Worm (Caenorhabditis elegans) whole organism, L3 larva: ENCODE data around the gene ugt-52.
A peak's percentile ranks its signal among the peaks of the same experiment; 100 is the strongest.

Source experiments
- R02D3.7 ChIP-seq: fragments of 150-350 bp; optimal IDR thresholded peaks from 2 replicates; lab custom pipeline; 2014; ENCODE audit warnings: missing biosample characterization, missing genetic modification characterization
- ZK546.5 ChIP-seq: sonication (generic microtip); optimal IDR thresholded peaks from 2 replicates; lab custom pipeline; 2017; ENCODE audit warnings: missing biosample characterization, missing genetic modification characterization
- aly-2 ChIP-seq: fragments of 150-350 bp; optimal IDR thresholded peaks from 2 replicates; lab custom pipeline; 2014; ENCODE audit warnings: missing biosample characterization, missing genetic modification characterization
- ama-1 ChIP-seq: fragments of 150-350 bp; optimal IDR thresholded peaks from 2 replicates; lab custom pipeline; 2018
- ceh-16 ChIP-seq: sonication (generic microtip); optimal IDR thresholded peaks from 2 replicates; lab custom pipeline; 2017; ENCODE audit warnings: missing biosample characterization, missing genetic modification characterization
- ceh-28 ChIP-seq: fragments of 150-350 bp; optimal IDR thresholded peaks from 2 replicates; lab custom pipeline; 2014; ENCODE audit warnings: missing biosample characterization, missing genetic modification reagents, missing genetic modification characterization
- ceh-82 ChIP-seq: fragments of 150-350 bp; optimal IDR thresholded peaks from 2 replicates; lab custom pipeline; 2014; ENCODE audit warnings: missing biosample characterization, missing genetic modification characterization
- ceh-9 ChIP-seq: sonication (generic microtip); optimal IDR thresholded peaks from 2 replicates; lab custom pipeline; 2018; ENCODE audit warnings: missing biosample characterization, missing genetic modification characterization
- egl-27 ChIP-seq: sonication (generic microtip); optimal IDR thresholded peaks from 4 replicates; lab custom pipeline; 2017; ENCODE audit warnings: missing biosample characterization, missing genetic modification reagents, missing genetic modification characterization
- elt-1 ChIP-seq: fragments of 150-350 bp; optimal IDR thresholded peaks from 2 replicates; lab custom pipeline; 2014; ENCODE audit warnings: missing biosample characterization, missing genetic modification characterization
- elt-2 ChIP-seq: sonication (generic microtip); optimal IDR thresholded peaks from 2 replicates; lab custom pipeline; 2016; ENCODE audit warnings: missing genetic modification reagents, mild to moderate bottlenecking, missing genetic modification characterization, missing compliant biosample characterization
- elt-3 ChIP-seq, 3 experiments: fragments of 150-350 bp in 1 of 3; sonication (generic microtip) in 2 of 3; optimal IDR thresholded peaks; 2 replicates in 2 of 3; 4 replicates in 1 of 3; lab custom pipeline; 2014 to 2017; ENCODE audit warnings: missing biosample characterization in 3 of 3, missing genetic modification characterization in 3 of 3
- fkh-2 ChIP-seq: fragments of 150-350 bp; optimal IDR thresholded peaks from 2 replicates; lab custom pipeline; 2014; ENCODE audit warnings: missing biosample characterization, missing genetic modification reagents, missing genetic modification characterization
- fos-1 ChIP-seq: fragments of 150-350 bp; optimal IDR thresholded peaks from 2 replicates; lab custom pipeline; 2014; ENCODE audit warnings: missing biosample characterization, missing genetic modification characterization
- lin-15B ChIP-seq: fragments of 150-350 bp; optimal IDR thresholded peaks from 2 replicates; lab custom pipeline; 2014; ENCODE audit warnings: missing biosample characterization, missing genetic modification characterization
- lin-39 ChIP-seq: fragments of 150-350 bp; optimal IDR thresholded peaks from 2 replicates; lab custom pipeline; 2018; ENCODE audit warnings: missing biosample characterization, missing genetic modification reagents, missing genetic modification characterization
- lsy-12 ChIP-seq: sonication (generic microtip); optimal IDR thresholded peaks from 2 replicates; lab custom pipeline; 2016; ENCODE audit warnings: mild to moderate bottlenecking, missing genetic modification characterization, missing compliant biosample characterization
- mdl-1 ChIP-seq: fragments of 150-350 bp; optimal IDR thresholded peaks from 2 replicates; lab custom pipeline; 2014; ENCODE audit warnings: missing biosample characterization, missing genetic modification characterization
- mml-1 ChIP-seq: fragments of 150-350 bp; sonication (generic microtip); optimal IDR thresholded peaks from 3 replicates; lab custom pipeline; 2014; ENCODE audit warnings: missing biosample characterization, missing genetic modification characterization
- nfya-1 ChIP-seq: sonication (generic microtip); optimal IDR thresholded peaks from 2 replicates; lab custom pipeline; 2017; ENCODE audit warnings: missing genetic modification characterization, mild to moderate bottlenecking, missing compliant biosample characterization, antibody characterized with exemption, moderate library complexity; ENCODE audit not compliant: insufficient read depth
- nhr-11 ChIP-seq: fragments of 150-350 bp; optimal IDR thresholded peaks from 2 replicates; lab custom pipeline; 2014; ENCODE audit warnings: missing biosample characterization, missing genetic modification characterization
- nhr-12 ChIP-seq: fragments of 150-350 bp; optimal IDR thresholded peaks from 2 replicates; lab custom pipeline; 2014; ENCODE audit warnings: missing biosample characterization, missing genetic modification characterization
- nhr-23 ChIP-seq: fragments of 150-350 bp; optimal IDR thresholded peaks from 2 replicates; lab custom pipeline; 2014; ENCODE audit warnings: missing biosample characterization, missing genetic modification reagents, missing genetic modification characterization
- nhr-237 ChIP-seq: fragments of 150-350 bp; optimal IDR thresholded peaks from 2 replicates; lab custom pipeline; 2014; ENCODE audit warnings: missing biosample characterization, missing genetic modification characterization
- nhr-25 ChIP-seq: sonication (generic microtip); optimal IDR thresholded peaks from 2 replicates; lab custom pipeline; 2017; ENCODE audit warnings: missing biosample characterization, missing genetic modification characterization
- nhr-67 ChIP-seq: fragments of 150-350 bp; optimal IDR thresholded peaks from 2 replicates; lab custom pipeline; 2014; ENCODE audit warnings: missing biosample characterization, missing genetic modification characterization
- nhr-76 ChIP-seq: fragments of 150-350 bp; sonication (generic microtip); optimal IDR thresholded peaks from 5 replicates; lab custom pipeline; 2014; ENCODE audit warnings: missing biosample characterization, missing genetic modification characterization
- nhr-77 ChIP-seq: fragments of 150-350 bp; optimal IDR thresholded peaks from 2 replicates; lab custom pipeline; 2014; ENCODE audit warnings: missing biosample characterization, missing genetic modification characterization
- pha-4 ChIP-seq: fragments of 150-350 bp; optimal IDR thresholded peaks from 2 replicates; lab custom pipeline; 2014; ENCODE audit warnings: missing biosample characterization, missing genetic modification reagents, missing genetic modification characterization
- pqm-1 ChIP-seq: fragments of 150-350 bp; optimal IDR thresholded peaks from 2 replicates; lab custom pipeline; 2017; ENCODE audit warnings: missing biosample characterization, missing genetic modification characterization, inconsistent platforms
- sea-2 ChIP-seq: fragments of 150-350 bp; sonication (generic microtip); optimal IDR thresholded peaks from 4 replicates; lab custom pipeline; 2014; ENCODE audit warnings: missing biosample characterization, missing genetic modification reagents, missing genetic modification characterization
- skn-1 ChIP-seq: fragments of 150-350 bp; optimal IDR thresholded peaks from 2 replicates; lab custom pipeline; 2014; ENCODE audit warnings: missing biosample characterization, missing genetic modification characterization
- snpc-4 ChIP-seq: fragments of 150-350 bp; optimal IDR thresholded peaks from 2 replicates; lab custom pipeline; 2014; ENCODE audit warnings: missing biosample characterization, missing genetic modification characterization
- tbx-2 ChIP-seq: sonication (generic microtip); optimal IDR thresholded peaks from 2 replicates; lab custom pipeline; 2016; ENCODE audit warnings: mild to moderate bottlenecking, missing genetic modification characterization, missing compliant biosample characterization
- unc-39 ChIP-seq: sonication (generic microtip); optimal IDR thresholded peaks from 4 replicates; lab custom pipeline; 2017; ENCODE audit warnings: missing biosample characterization, missing genetic modification characterization
- unc-62 ChIP-seq: fragments of 150-350 bp; sonication (generic microtip); optimal IDR thresholded peaks from 4 replicates; lab custom pipeline; 2014; ENCODE audit warnings: missing biosample characterization, missing genetic modification reagents, missing genetic modification characterization
- zag-1 ChIP-seq: fragments of 150-350 bp; optimal IDR thresholded peaks from 2 replicates; lab custom pipeline; 2014; ENCODE audit warnings: missing biosample characterization, missing genetic modification characterization
- ztf-11 ChIP-seq: fragments of 150-350 bp; optimal IDR thresholded peaks from 2 replicates; lab custom pipeline; 2014; ENCODE audit warnings: missing biosample characterization, missing genetic modification characterization
- ztf-4 ChIP-seq: fragments of 150-350 bp; optimal IDR thresholded peaks from 2 replicates; lab custom pipeline; 2014; ENCODE audit warnings: missing biosample characterization, missing genetic modification characterization

ugt-52 gene

ce11 chrIV:805693-806092 is 27.1 kb downstream of the ugt-52 start:
- TF ChIP-seq ceh-82, result no peak
- no peak for TF ChIP-seq R02D3.7 (tag; lab: Kevin White, UChicago)
- no peak for TF ChIP-seq elt-1 (tag; lab: Kevin White, UChicago)
- TF ChIP-seq ceh-28 (tag; lab: Kevin White, UChicago), result peak; percentile 70
- no peak for TF ChIP-seq ceh-9 (tag; lab: Kevin White, UChicago)
- TF ChIP-seq egl-27 (tag; lab: Kevin White, UChicago), result no peak
- TF ChIP-seq lin-39, result no peak

DNA sequence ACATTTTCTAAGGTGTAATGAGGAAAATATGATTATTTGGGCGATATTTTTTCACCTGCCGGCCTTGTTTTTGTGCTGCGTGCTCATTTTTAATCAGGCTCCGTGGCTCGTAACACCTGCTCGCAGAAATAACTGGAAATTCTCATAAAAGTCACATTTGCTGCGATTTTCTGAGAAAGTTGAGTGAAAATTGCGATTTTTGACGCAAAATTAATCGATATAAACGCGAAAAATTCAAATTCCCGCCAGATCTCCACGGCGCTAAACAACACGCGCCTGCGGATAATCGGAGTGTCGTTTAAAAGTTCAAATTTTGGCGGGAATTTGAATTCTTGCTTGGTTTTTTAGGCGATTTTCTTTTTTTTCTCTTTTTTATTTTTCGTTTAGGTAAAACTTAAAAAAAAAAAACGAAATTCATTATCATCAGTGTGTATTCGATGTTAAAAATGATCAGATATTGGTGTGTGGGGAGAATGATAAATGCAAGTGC is 28.5 kb downstream of the ugt-52 start, which contains the start of gene Y55F3BL.6:
Y55F3BL.6 (minus strand) TSS at position 51 of the 490 bp plus-strand sequence.
- TF ChIP-seq nhr-11 (tag; lab: Kevin White, UChicago) (no peak), lin-15B (peak; percentile 14)

- TF ChIP-seq lin-15B, result peak; percentile 43
Measured at ce11 chrIV:813341-813740, 34.8 kb downstream of the ugt-52 start.

DNA sequence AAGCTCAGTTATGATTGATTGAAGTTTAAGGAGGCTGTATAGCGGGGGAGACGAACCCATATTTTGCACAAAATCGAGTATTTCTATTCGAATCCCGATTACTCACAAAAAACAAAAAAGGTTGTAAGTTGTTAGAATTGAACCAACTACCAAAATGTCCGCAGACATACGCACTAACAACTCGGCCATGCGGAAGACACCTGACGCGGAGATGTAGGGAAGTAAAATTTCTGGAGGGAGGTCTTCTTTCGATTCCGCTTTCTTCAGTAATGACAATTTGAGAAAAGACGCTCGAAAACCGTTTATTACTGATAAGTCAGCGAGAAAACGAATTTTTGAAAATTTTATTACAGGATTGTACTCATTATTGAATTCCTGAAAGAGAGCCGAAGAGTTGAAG is 39.3 kb downstream of the ugt-52 start:
- TF ChIP-seq lin-15B (no peak), ceh-16 (no peak), nhr-237 (tag; lab: Kevin White, UChicago) (no peak), nhr-12 (no peak), pha-4 (no peak), lsy-12 (tag; lab: Kevin White, UChicago) (no peak), skn-1 (no peak), zag-1 (tag; lab: Kevin White, UChicago) (no peak)

ce11 chrIV:824854-825253 is 46.3 kb downstream of the ugt-52 start, which contains the start of gene zipt-15:
zipt-15 (minus strand) TSS chrIV:824954.
- TF ChIP-seq ceh-9 (tag; lab: Kevin White, UChicago) (no peak), fkh-2 (no peak), unc-62 (GFP tag; lab: Kevin White, UChicago) (no peak), pqm-1 (tag; lab: Kevin White, UChicago) (no peak)

ce11 chrIV:826145-826544 is 47.6 kb downstream of the ugt-52 start:
- TF ChIP-seq egl-27 (tag; lab: Kevin White, UChicago) (no peak), lsy-12 (tag; lab: Kevin White, UChicago) (no peak), ztf-11 (no peak), nhr-237 (tag; lab: Kevin White, UChicago) (no peak)

DNA sequence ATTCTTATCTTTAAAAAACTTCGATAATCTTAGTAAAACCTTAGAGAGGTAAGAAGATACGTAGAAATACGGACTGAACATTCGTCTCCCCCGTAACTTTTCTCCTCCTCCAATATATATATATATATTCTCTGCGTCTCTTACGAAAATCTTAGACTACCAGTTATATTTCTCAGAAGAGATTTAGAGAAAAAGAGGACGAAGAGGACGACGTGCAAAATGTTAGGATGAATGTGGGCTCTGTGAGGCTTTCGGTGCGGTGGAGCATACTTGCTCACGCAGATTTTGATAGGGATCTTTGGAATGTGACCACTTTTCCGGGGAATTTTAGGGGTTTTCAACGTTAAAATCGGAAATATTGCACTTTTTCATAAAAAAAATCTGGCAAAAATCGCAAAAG is 49.8 kb downstream of the ugt-52 start:
- TF ChIP-seq mdl-1 (tag; lab: Kevin White, UChicago) (no peak), nhr-12 (no peak), nhr-11 (tag; lab: Kevin White, UChicago) (no peak), ZK546.5 (no peak), nfya-1 (tag; lab: Kevin White, UChicago) (peak; percentile 88), snpc-4 (peak; percentile 63), ceh-9 (tag; lab: Kevin White, UChicago) (no peak), lin-15B (peak; percentile 95), aly-2 (tag; lab: Kevin White, UChicago) (no peak), nhr-67 (no peak), ceh-28 (tag; lab: Kevin White, UChicago) (peak; percentile 51), ceh-16 (no peak), tbx-2 (tag; lab: Kevin White, UChicago) (no peak), pqm-1 (tag; lab: Kevin White, UChicago) (no peak), nhr-25 (tag; lab: Kevin White, UChicago) (no peak), unc-39 (tag; lab: Kevin White, UChicago) (no peak), pha-4 (peak; percentile 81), nhr-237 (tag; lab: Kevin White, UChicago) (no peak), elt-1 (tag; lab: Kevin White, UChicago) (peak; percentile 68), unc-62 (GFP tag; lab: Kevin White, UChicago) (no peak), elt-2 (tag; lab: Kevin White, UChicago) (no peak), R02D3.7 (tag; lab: Kevin White, UChicago) (peak; percentile 28), ztf-4 (tag; lab: Kevin White, UChicago) (no peak), elt-3 (tag; optimal IDR thresholded peaks at IDR 0.05; lab: Kevin White, UChicago) (no peak), lsy-12 (tag; lab: Kevin White, UChicago) (no peak), mml-1 (tag; lab: Kevin White, UChicago) (no peak), ceh-82 (no peak), nhr-76 (no peak), skn-1 (no peak), nhr-77 (tag; lab: Kevin White, UChicago) (no peak), fos-1 (tag; lab: Kevin White, UChicago) (no peak), egl-27 (tag; lab: Kevin White, UChicago) (no peak), sea-2 (GFP tag; lab: Kevin White, UChicago) (no peak), ama-1 (no peak), nhr-23 (tag; lab: Kevin White, UChicago) (peak; percentile 49), zag-1 (tag; lab: Kevin White, UChicago) (no peak)
